Fruit fly (Drosophila melanogaster) whole organism, embryonic: ENCODE measurements around the gene CG34462.

Experiments
- Ada2b ChIP-seq: fragments of 200-800 bp; sonication (Bioruptor generic); IDR thresholded peaks from 2 replicates; pipeline ENCODE4 v1.3.6; 2022; ENCODE audit warnings: missing biosample characterization, missing genetic modification characterization
- Aef1 ChIP-seq: fragments of 200-800 bp; sonication (Bioruptor generic); IDR thresholded peaks from 3 replicates; pipeline ENCODE4 v1.3.6; 2022; ENCODE audit warnings: missing biosample characterization, missing genetic modification characterization
- Atf3 ChIP-seq: fragments of 200-800 bp; sonication (Bioruptor generic); optimal IDR thresholded peaks from 3 replicates; lab custom pipeline; 2016; ENCODE audit warnings: missing biosample characterization, missing genetic modification characterization
- BEAF-32 ChIP-seq: fragments of 200-800 bp; sonication (Bioruptor generic); optimal IDR thresholded peaks from 3 replicates; lab custom pipeline; 2017; ENCODE audit warnings: missing biosample characterization, missing genetic modification characterization, mild to moderate bottlenecking, moderate library complexity, missing genetic modification reagents
- CG10147 ChIP-seq: fragments of 200-800 bp; sonication (Bioruptor generic); optimal IDR thresholded peaks from 2 replicates; lab custom pipeline; 2019; ENCODE audit warnings: missing biosample characterization, mild to moderate bottlenecking, missing genetic modification characterization, moderate library complexity
- CG10267 ChIP-seq: fragments of 200-800 bp; sonication (Bioruptor generic); optimal IDR thresholded peaks from 2 replicates; lab custom pipeline; 2018; ENCODE audit warnings: missing biosample characterization, mild to moderate bottlenecking, missing genetic modification characterization, moderate library complexity
- CG10565 ChIP-seq: fragments of 200-800 bp; sonication (Bioruptor generic); optimal IDR thresholded peaks from 3 replicates; lab custom pipeline; 2016; ENCODE audit warnings: missing biosample characterization, mild to moderate bottlenecking, missing genetic modification characterization
- CG1603 ChIP-seq: fragments of 200-800 bp; sonication (Bioruptor generic); optimal IDR thresholded peaks from 2 replicates; lab custom pipeline; 2019; ENCODE audit warnings: missing biosample characterization, mild to moderate bottlenecking, missing genetic modification characterization, moderate library complexity
- CG2120 ChIP-seq: fragments of 200-800 bp; sonication (Bioruptor generic); optimal IDR thresholded peaks from 3 replicates; lab custom pipeline; 2016; ENCODE audit warnings: missing biosample characterization, missing genetic modification characterization
- CG30020 ChIP-seq: fragments of 200-800 bp; optimal IDR thresholded peaks from 2 replicates; lab custom pipeline; 2019; ENCODE audit warnings: missing biosample characterization, mild to moderate bottlenecking, missing genetic modification characterization, moderate library complexity
- CG32767 ChIP-seq: fragments of 200-800 bp; sonication (Bioruptor generic); IDR thresholded peaks from 2 replicates; pipeline ENCODE4 v1.3.6; 2022; ENCODE audit warnings: missing biosample characterization, missing genetic modification characterization
- CG6272 ChIP-seq: fragments of 200-800 bp; sonication (Bioruptor generic); IDR thresholded peaks from 2 replicates; pipeline ENCODE4 v1.3.6; 2022; ENCODE audit warnings: missing biosample characterization, missing genetic modification characterization
- CG6813 ChIP-seq: fragments of 200-800 bp; sonication (Bioruptor generic); optimal IDR thresholded peaks from 2 replicates; lab custom pipeline; 2017; ENCODE audit warnings: missing biosample characterization, missing genetic modification characterization, mild to moderate bottlenecking, moderate library complexity, missing genetic modification reagents
- CG7372 ChIP-seq: fragments of 200-800 bp; sonication (Bioruptor generic); IDR thresholded peaks from 2 replicates; pipeline ENCODE4 v1.3.6; 2022; ENCODE audit warnings: missing biosample characterization, missing genetic modification characterization
- CG9437 ChIP-seq: fragments of 200-800 bp; sonication (Bioruptor generic); optimal IDR thresholded peaks from 2 replicates; lab custom pipeline; 2018; ENCODE audit warnings: missing biosample characterization, mild to moderate bottlenecking, missing genetic modification characterization
- CG9609 ChIP-seq: fragments of 200-800 bp; sonication (Bioruptor generic); optimal IDR thresholded peaks from 3 replicates; lab custom pipeline; 2016; ENCODE audit warnings: missing biosample characterization, missing genetic modification characterization
- CG9727 ChIP-seq: fragments of 200-800 bp; sonication (Bioruptor generic); optimal IDR thresholded peaks from 3 replicates; lab custom pipeline; 2017; ENCODE audit warnings: missing biosample characterization, mild to moderate bottlenecking, missing genetic modification characterization
- Dref ChIP-seq: fragments of 200-800 bp; sonication (Bioruptor generic); IDR thresholded peaks from 2 replicates; pipeline ENCODE4 v1.3.6; 2022; ENCODE audit warnings: missing biosample characterization, missing genetic modification characterization
- Drgx ChIP-seq: fragments of 200-800 bp; sonication (Bioruptor generic); IDR thresholded peaks from 2 replicates; pipeline ENCODE4 v1.3.6; 2022; ENCODE audit warnings: missing biosample characterization, missing genetic modification characterization
- ERR ChIP-seq: fragments of 200-800 bp; sonication (Bioruptor generic); optimal IDR thresholded peaks from 2 replicates; lab custom pipeline; 2016; ENCODE audit warnings: missing biosample characterization, missing genetic modification characterization
- Ets65A ChIP-seq: fragments of 200-800 bp; sonication (Bioruptor generic); peaks from one replicate; lab custom pipeline; 2016; ENCODE audit warnings: missing biosample characterization, missing genetic modification characterization
- Fer1 ChIP-seq: fragments of 200-800 bp; sonication (Bioruptor generic); optimal IDR thresholded peaks from 2 replicates; lab custom pipeline; 2017; ENCODE audit warnings: missing biosample characterization, mild to moderate bottlenecking, missing genetic modification characterization
- Hey ChIP-seq: fragments of 200-800 bp; sonication (Bioruptor generic); optimal IDR thresholded peaks from 3 replicates; lab custom pipeline; 2018; ENCODE audit warnings: missing biosample characterization, mild to moderate bottlenecking, missing genetic modification characterization
- Hr3 ChIP-seq: fragments of 200-800 bp; sonication (Bioruptor generic); optimal IDR thresholded peaks from 3 replicates; lab custom pipeline; 2016; ENCODE audit warnings: missing biosample characterization, missing genetic modification characterization
- Hr39 ChIP-seq: fragments of >200 bp; optimal IDR thresholded peaks from 2 replicates; lab custom pipeline; 2017
- Neu2 ChIP-seq: fragments of 200-800 bp; sonication (Bioruptor generic); optimal IDR thresholded peaks from 3 replicates; lab custom pipeline; 2016; ENCODE audit warnings: missing biosample characterization, missing genetic modification characterization, borderline replicate concordance
- Poxn ChIP-seq: fragments of 200-800 bp; sonication (Bioruptor generic); IDR thresholded peaks from 2 replicates; pipeline ENCODE4 v1.3.6; 2022; ENCODE audit warnings: missing biosample characterization, missing genetic modification characterization
- Rfx ChIP-seq: fragments of 200-800 bp; sonication (Bioruptor generic); IDR thresholded peaks from 2 replicates; pipeline ENCODE4 v1.3.6; 2022; ENCODE audit warnings: missing biosample characterization, missing genetic modification characterization
- Scr ChIP-seq: fragments of 200-800 bp; sonication (Bioruptor generic); IDR thresholded peaks from 2 replicates; pipeline ENCODE4 v1.3.6; 2022; ENCODE audit warnings: missing biosample characterization, missing genetic modification characterization; ENCODE audit not compliant: partially characterized antibody
- Sox100B ChIP-seq: fragments of 200-800 bp; sonication (Bioruptor generic); optimal IDR thresholded peaks from 3 replicates; lab custom pipeline; 2018; ENCODE audit warnings: missing biosample characterization, mild to moderate bottlenecking, missing genetic modification characterization
- Sox102F ChIP-seq: fragments of 200-800 bp; sonication (Bioruptor generic); optimal IDR thresholded peaks from 2 replicates; lab custom pipeline; 2018; ENCODE audit warnings: missing biosample characterization, mild to moderate bottlenecking, missing genetic modification characterization, moderate library complexity
- Xbp1 ChIP-seq: fragments of 200-800 bp; sonication (Bioruptor generic); optimal IDR thresholded peaks from 3 replicates; lab custom pipeline; 2016; ENCODE audit warnings: missing biosample characterization, mild to moderate bottlenecking, missing genetic modification characterization
- caup ChIP-seq: fragments of 200-800 bp; sonication (Bioruptor generic); optimal IDR thresholded peaks from 3 replicates; lab custom pipeline; 2017; ENCODE audit warnings: missing biosample characterization, mild to moderate bottlenecking, missing genetic modification characterization, moderate library complexity; ENCODE audit not compliant: severe bottlenecking
- croc ChIP-seq: fragments of 200-800 bp; sonication (Bioruptor generic); conservative IDR thresholded peaks from 3 replicates; pipeline ENCODE4 v1.3.6; 2022; ENCODE audit warnings: missing biosample characterization, missing genetic modification characterization
- dpn ChIP-seq, 2 experiments: fragments of 200-800 bp; sonication (Bioruptor generic); optimal IDR thresholded peaks; 3 replicates each; lab custom pipeline; 2016; ENCODE audit warnings: missing biosample characterization in 2 of 2, missing genetic modification characterization in 2 of 2
- dysf ChIP-seq: fragments of 200-800 bp; sonication (Bioruptor generic); IDR thresholded peaks from 3 replicates; pipeline ENCODE4 v1.3.6; 2022; ENCODE audit warnings: missing biosample characterization, missing genetic modification characterization
- ewg ChIP-seq: fragments of 200-800 bp; sonication (Bioruptor generic); optimal IDR thresholded peaks from 3 replicates; lab custom pipeline; 2017; ENCODE audit warnings: mild to moderate bottlenecking, missing biosample characterization, missing genetic modification reagents, missing genetic modification characterization
- h ChIP-seq: fragments of >200 bp; optimal IDR thresholded peaks from 2 replicates; lab custom pipeline; 2017
- kah ChIP-seq: fragments of 200-800 bp; sonication (Bioruptor generic); optimal IDR thresholded peaks from 2 replicates; lab custom pipeline; 2018; ENCODE audit warnings: missing biosample characterization, mild to moderate bottlenecking, missing genetic modification characterization
- ken ChIP-seq: fragments of 200-800 bp; sonication (Bioruptor generic); IDR thresholded peaks from 3 replicates; pipeline ENCODE4 v1.3.6; 2022; ENCODE audit warnings: missing biosample characterization, missing genetic modification characterization
- kni ChIP-seq: fragments of 200-800 bp; sonication (Bioruptor generic); optimal IDR thresholded peaks from 3 replicates; lab custom pipeline; 2017; ENCODE audit warnings: mild to moderate bottlenecking, missing biosample characterization, missing genetic modification reagents, missing genetic modification characterization
- lilli ChIP-seq: fragments of 200-800 bp; sonication (Bioruptor generic); optimal IDR thresholded peaks from 3 replicates; lab custom pipeline; 2016; ENCODE audit warnings: missing biosample characterization, missing genetic modification characterization
- so ChIP-seq: fragments of 200-800 bp; sonication (Bioruptor generic); IDR thresholded peaks from 3 replicates; pipeline ENCODE4 v1.3.6; 2022; ENCODE audit warnings: missing biosample characterization, missing genetic modification characterization
- sob ChIP-seq: fragments of 200-800 bp; sonication (Bioruptor generic); IDR thresholded peaks from 2 replicates; pipeline ENCODE4 v1.3.6; 2022; ENCODE audit warnings: missing biosample characterization, missing genetic modification characterization
- stwl ChIP-seq: fragments of 200-800 bp; sonication (Bioruptor generic); optimal IDR thresholded peaks from 3 replicates; lab custom pipeline; 2018; ENCODE audit warnings: missing biosample characterization, mild to moderate bottlenecking, missing genetic modification characterization, moderate library complexity
- trh ChIP-seq: fragments of 200-800 bp; sonication (Bioruptor generic); optimal IDR thresholded peaks from 2 replicates; lab custom pipeline; 2016; ENCODE audit warnings: missing biosample characterization, missing genetic modification characterization

Gene CG34462

dm6 chr3L:8331414-8331813, 3.0 kb downstream of the CG34462 start:
- peak; percentile 65 for TF ChIP-seq CG9437 (GFP tag; lab: Kevin White, UChicago)
- TF ChIP-seq Atf3 (GFP tag; lab: Kevin White, UChicago), result no peak
- TF ChIP-seq stwl, result no peak
- no peak for TF ChIP-seq CG30020 (tag; lab: Kevin White, UChicago)
- TF ChIP-seq CG7372 (GFP tag; lab: Robert Waterston, UW), result peak; percentile 80
- TF ChIP-seq Drgx (GFP tag; lab: Robert Waterston, UW), result no peak
- TF ChIP-seq Fer1 (GFP tag; lab: Kevin White, UChicago), result no peak
- no peak for TF ChIP-seq CG6813 (GFP tag; lab: Kevin White, UChicago)
- TF ChIP-seq Aef1 (GFP tag; lab: Robert Waterston, UW), result no peak
- TF ChIP-seq ken (GFP tag; lab: Robert Waterston, UW), result no peak
- no peak for TF ChIP-seq CG2120 (GFP tag; lab: Kevin White, UChicago)

dm6 chr3L:8333574-8333973, 5.2 kb downstream of the CG34462 start:
- TF ChIP-seq CG6272 (no peak), Sox100B (GFP tag; lab: Kevin White, UChicago) (no peak), Drgx (GFP tag; lab: Robert Waterston, UW) (peak; percentile 29; the same call in 1 of the 2 replicates)

dm6 chr3L:8334338-8334737, 6.0 kb downstream of the CG34462 start:
- TF ChIP-seq Dref (GFP tag; lab: Robert Waterston, UW) (no peak), Ada2b (GFP tag; lab: Robert Waterston, UW) (no peak), kah (no peak), trh (GFP tag; lab: Kevin White, UChicago) (no peak), ERR (GFP tag; lab: Kevin White, UChicago) (no peak), Sox102F (GFP tag; lab: Kevin White, UChicago) (peak; percentile 16), CG1603 (peak; percentile 13)

dm6 chr3L:8336372-8336771, 8.0 kb downstream of the CG34462 start, which contains the start of gene Cpr66Cb:
Gene Cpr66Cb, plus strand, starts transcription at chr3L:8336672.
- TF ChIP-seq h (lab: Kevin White, UChicago) (no peak), Ets65A (GFP tag; lab: Kevin White, UChicago) (peak; percentile 62)

- no peak for TF ChIP-seq dpn (GFP tag; optimal IDR thresholded peaks at IDR 0.05; lab: Kevin White, UChicago)
- no peak for TF ChIP-seq dysf (GFP tag; lab: Robert Waterston, UW)
- no peak for TF ChIP-seq so (GFP tag; lab: Robert Waterston, UW)
- no peak for TF ChIP-seq Hr3
- TF ChIP-seq CG9727 (GFP tag; lab: Kevin White, UChicago), result no peak
- TF ChIP-seq Hr39, result no peak
- no peak for TF ChIP-seq CG10147 (GFP tag; lab: Kevin White, UChicago)
- peak; percentile 23; the same call in 1 of the 2 replicates for TF ChIP-seq Rfx (GFP tag; lab: Robert Waterston, UW)
- TF ChIP-seq CG32767, result 0 out of 2 replicates have a peak, but pooled peaks have one; percentile 14
- peak; percentile 96 for TF ChIP-seq CG10267
- no peak for TF ChIP-seq ewg
- peak; percentile 56 for TF ChIP-seq Scr (GFP tag; lab: Robert Waterston, UW)
- TF ChIP-seq CG10565, result no peak
- peak; percentile 50 for TF ChIP-seq BEAF-32 (GFP tag; lab: Kevin White, UChicago)
- TF ChIP-seq sob, result peak; percentile 8; the same call in 1 of the 2 replicates
- TF ChIP-seq caup, result peak; percentile 9
- TF ChIP-seq Neu2, result no peak
- peak; percentile 25 for TF ChIP-seq lilli (GFP tag; lab: Kevin White, UChicago)
- no peak for TF ChIP-seq Hey (tag; lab: Kevin White, UChicago)
- no peak for TF ChIP-seq Poxn
- no peak for TF ChIP-seq croc (GFP tag; lab: Robert Waterston, UW)
- TF ChIP-seq kni (GFP tag; lab: Kevin White, UChicago), result no peak
- TF ChIP-seq CG9609, result no peak
- TF ChIP-seq Xbp1 (GFP tag; lab: Kevin White, UChicago), result no peak
Measured at dm6 chr3L:8338921-8339320, 10.5 kb downstream of the CG34462 start, which contains the start of gene Pex2. Gene Pex2, plus strand, starts transcription at chr3L:8339051.
